Worm (Caenorhabditis elegans): Measurements from ENCODE around the gene lips-13.

lips-13 gene

DNA sequence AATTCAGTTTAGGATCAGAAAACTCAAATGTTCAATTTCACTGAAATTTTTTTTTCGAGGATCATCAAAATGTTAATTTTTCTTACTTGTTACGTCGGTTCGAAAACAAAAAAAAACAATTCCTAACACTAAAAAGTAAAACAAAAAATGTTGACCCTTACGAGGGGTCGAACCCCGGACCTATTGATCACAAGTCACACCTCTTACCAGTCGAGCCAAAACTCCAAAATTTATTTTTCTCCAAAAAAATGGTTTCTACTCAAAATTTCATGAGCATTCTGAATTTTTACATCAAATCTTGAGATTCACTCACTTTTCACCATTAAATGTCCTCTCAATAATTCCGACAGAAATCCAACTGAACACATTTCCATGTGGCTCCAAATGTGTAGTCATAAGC, 15.6 kb downstream of the lips-13 start:
- TF ChIP-seq ceh-13 (GFP tag; optimal IDR thresholded peaks at IDR 0.05) (no peak), aly-1 (tag; optimal IDR thresholded peaks at IDR 0.05) (no peak), hmg-4 (GFP tag; optimal IDR thresholded peaks at IDR 0.05) (no peak), tbx-11 (GFP tag; IDR thresholded peaks at IDR 0.05) (no peak), tra-4 (tag; optimal IDR thresholded peaks at IDR 0.05) (no peak), scrt-1 (GFP tag; IDR thresholded peaks at IDR 0.05) (no peak), tbx-37 (GFP tag; conservative IDR thresholded peaks at IDR 0.05) (no peak), F13C5.2 (tag; optimal IDR thresholded peaks at IDR 0.05) (no peak), ceh-36 (tag; optimal IDR thresholded peaks at IDR 0.05) (no peak)

- TF ChIP-seq pes-1 (GFP tag; IDR thresholded peaks at IDR 0.05) (no peak), tbx-37 (GFP tag; conservative IDR thresholded peaks at IDR 0.05) (no peak), ceh-13 (GFP tag; optimal IDR thresholded peaks at IDR 0.05) (no peak), tbx-11 (GFP tag; IDR thresholded peaks at IDR 0.05) (no peak), ama-1 (optimal IDR thresholded peaks at IDR 0.05) (no peak), scrt-1 (GFP tag; IDR thresholded peaks at IDR 0.05) (no peak), sea-1 (GFP tag; conservative IDR thresholded peaks at IDR 0.05) (no peak), flt-1 (GFP tag; IDR thresholded peaks at IDR 0.05) (no peak), ets-7 (tag; optimal IDR thresholded peaks at IDR 0.05) (no peak), B0310.2 (tag; optimal IDR thresholded peaks at IDR 0.05) (no peak), aly-1 (tag; optimal IDR thresholded peaks at IDR 0.05) (no peak), ceh-36 (tag; optimal IDR thresholded peaks at IDR 0.05) (no peak), F13C5.2 (tag; optimal IDR thresholded peaks at IDR 0.05) (no peak), hnd-1 (tag; optimal IDR thresholded peaks at IDR 0.05) (no peak), hmg-4 (GFP tag; optimal IDR thresholded peaks at IDR 0.05) (no peak), tra-4 (tag; optimal IDR thresholded peaks at IDR 0.05) (no peak), hmbx-1 (tag; optimal IDR thresholded peaks at IDR 0.05) (no peak)
These were observed 16.4 kb downstream of the lips-13 start for ce11 chrII:1101413-1101812.

DNA sequence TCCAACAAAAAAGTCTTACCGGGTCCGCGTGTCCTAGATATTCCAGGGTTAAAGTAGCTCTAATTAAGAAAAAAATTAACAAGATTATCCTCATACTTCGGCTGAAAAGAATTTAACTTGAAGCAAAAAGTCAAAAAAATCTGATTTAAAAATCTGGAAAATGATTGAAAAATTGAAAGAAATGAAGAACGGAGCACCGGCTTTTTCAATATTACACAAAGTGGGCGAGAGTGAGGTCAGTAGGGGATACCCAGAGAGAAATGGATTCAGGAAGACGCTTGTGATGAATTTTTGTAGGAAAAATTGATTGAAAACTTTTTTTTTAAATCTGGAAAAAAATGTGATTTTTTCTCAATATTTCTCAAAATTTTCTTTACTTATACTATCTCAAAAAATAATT, 17.1 kb downstream of the lips-13 start, which contains the start of gene pho-14:
Gene pho-14, minus strand, starts transcription at position 101 of the 400 bp plus-strand sequence.
- TF ChIP-seq scrt-1 (GFP tag; IDR thresholded peaks at IDR 0.05), result no peak
- TF ChIP-seq tbx-11 (GFP tag; IDR thresholded peaks at IDR 0.05), result no peak
- no peak for TF ChIP-seq B0310.2 (tag; optimal IDR thresholded peaks at IDR 0.05)

ce11 chrII:1091706-1092105, 26.1 kb downstream of the lips-13 start, which contains the start of gene snf-3:
snf-3 (plus strand) TSS chrII:1092006.
- TF ChIP-seq flt-1 (GFP tag; IDR thresholded peaks at IDR 0.05), result no peak
- TF ChIP-seq ceh-36 (tag; optimal IDR thresholded peaks at IDR 0.05), result no peak
- TF ChIP-seq ceh-13 (GFP tag; optimal IDR thresholded peaks at IDR 0.05), result no peak
- no peak for TF ChIP-seq hmg-4 (GFP tag; optimal IDR thresholded peaks at IDR 0.05)
- TF ChIP-seq pes-1 (GFP tag; IDR thresholded peaks at IDR 0.05), result no peak
- TF ChIP-seq ama-1 (optimal IDR thresholded peaks at IDR 0.05), result no peak
- TF ChIP-seq tra-4 (tag; optimal IDR thresholded peaks at IDR 0.05), result no peak
- no peak for TF ChIP-seq sea-1 (GFP tag; conservative IDR thresholded peaks at IDR 0.05)
- TF ChIP-seq tbx-11 (GFP tag; IDR thresholded peaks at IDR 0.05), result no peak
- TF ChIP-seq hnd-1 (tag; optimal IDR thresholded peaks at IDR 0.05), result no peak
- no peak for TF ChIP-seq B0310.2 (tag; optimal IDR thresholded peaks at IDR 0.05)
- no peak for TF ChIP-seq tbx-37 (GFP tag; conservative IDR thresholded peaks at IDR 0.05)
- no peak for TF ChIP-seq hmbx-1 (tag; optimal IDR thresholded peaks at IDR 0.05)
- TF ChIP-seq scrt-1 (GFP tag; IDR thresholded peaks at IDR 0.05), result no peak
- no peak for TF ChIP-seq ets-7 (tag; optimal IDR thresholded peaks at IDR 0.05)

- TF ChIP-seq ceh-13 (GFP tag; optimal IDR thresholded peaks at IDR 0.05), result no peak
- TF ChIP-seq pes-1 (GFP tag; IDR thresholded peaks at IDR 0.05), result no peak
- no peak for TF ChIP-seq B0310.2 (tag; optimal IDR thresholded peaks at IDR 0.05)
- TF ChIP-seq sea-1 (GFP tag; conservative IDR thresholded peaks at IDR 0.05), result no peak
- TF ChIP-seq tbx-11 (GFP tag; IDR thresholded peaks at IDR 0.05), result no peak
- TF ChIP-seq tra-4 (tag; optimal IDR thresholded peaks at IDR 0.05), result no peak
- no peak for TF ChIP-seq scrt-1 (GFP tag; IDR thresholded peaks at IDR 0.05)
- no peak for TF ChIP-seq flt-1 (GFP tag; IDR thresholded peaks at IDR 0.05)
- no peak for TF ChIP-seq F13C5.2 (tag; optimal IDR thresholded peaks at IDR 0.05)
- no peak for TF ChIP-seq tbx-37 (GFP tag; conservative IDR thresholded peaks at IDR 0.05)
- TF ChIP-seq hnd-1 (tag; optimal IDR thresholded peaks at IDR 0.05), result no peak
These were observed 27.1 kb downstream of the lips-13 start for ce11 chrII:1090743-1091142.

ce11 chrII:1088527-1089230, 29.2 kb downstream of the lips-13 start:
- no peak for TF ChIP-seq scrt-1 (GFP tag; IDR thresholded peaks at IDR 0.05)
- no peak for TF ChIP-seq tra-4 (tag; optimal IDR thresholded peaks at IDR 0.05)
- no peak for TF ChIP-seq pes-1 (GFP tag; IDR thresholded peaks at IDR 0.05)
- TF ChIP-seq tbx-11 (GFP tag; IDR thresholded peaks at IDR 0.05), result no peak
- no peak for TF ChIP-seq hmbx-1 (tag; optimal IDR thresholded peaks at IDR 0.05)

- no peak for TF ChIP-seq sea-1 (GFP tag; conservative IDR thresholded peaks at IDR 0.05)
- no peak for TF ChIP-seq tbx-37 (GFP tag; conservative IDR thresholded peaks at IDR 0.05)
- no peak for TF ChIP-seq aly-1 (tag; optimal IDR thresholded peaks at IDR 0.05)
- no peak for TF ChIP-seq hmbx-1 (tag; optimal IDR thresholded peaks at IDR 0.05)
- no peak for TF ChIP-seq ceh-13 (GFP tag; optimal IDR thresholded peaks at IDR 0.05)
- TF ChIP-seq scrt-1 (GFP tag; IDR thresholded peaks at IDR 0.05), result no peak
- no peak for TF ChIP-seq tbx-11 (GFP tag; IDR thresholded peaks at IDR 0.05)
- TF ChIP-seq pes-1 (GFP tag; IDR thresholded peaks at IDR 0.05), result no peak
- TF ChIP-seq tra-4 (tag; optimal IDR thresholded peaks at IDR 0.05), result no peak
- no peak for TF ChIP-seq hmg-4 (GFP tag; optimal IDR thresholded peaks at IDR 0.05)
- TF ChIP-seq ets-7 (tag; optimal IDR thresholded peaks at IDR 0.05), result no peak
- TF ChIP-seq flt-1 (GFP tag; IDR thresholded peaks at IDR 0.05), result no peak
- TF ChIP-seq ama-1 (optimal IDR thresholded peaks at IDR 0.05), result no peak
- TF ChIP-seq ceh-36 (tag; optimal IDR thresholded peaks at IDR 0.05), result no peak
- no peak for TF ChIP-seq hnd-1 (tag; optimal IDR thresholded peaks at IDR 0.05)
- TF ChIP-seq F13C5.2 (tag; optimal IDR thresholded peaks at IDR 0.05), result no peak
- TF ChIP-seq B0310.2 (tag; optimal IDR thresholded peaks at IDR 0.05), result no peak
These were observed 31.4 kb downstream of the lips-13 start for ce11 chrII:1086479-1086878.

Data from whole organism, early embryonic.